Worm (Caenorhabditis elegans): ENCODE data around the gene K09E2.2.

The K09E2.2 gene

DNA sequence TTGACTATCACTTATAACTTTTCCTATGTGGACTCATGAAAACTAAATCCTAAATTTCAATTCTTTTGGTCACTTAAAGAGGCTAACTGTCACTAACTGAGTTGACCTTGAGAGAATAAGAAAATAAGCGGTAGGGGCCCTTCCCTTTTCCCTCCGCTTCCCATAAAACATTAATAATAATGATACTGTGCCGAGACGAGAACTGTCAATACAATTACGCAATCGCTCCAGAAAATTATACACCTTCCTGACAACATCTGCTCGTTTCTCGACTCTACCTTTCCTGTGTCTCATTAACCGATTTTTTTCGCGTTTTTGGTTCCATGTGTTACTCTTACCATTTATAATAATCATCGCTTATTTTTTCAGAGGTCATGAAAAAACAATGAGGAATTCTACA lies 12.0 kb upstream of the K09E2.2 start:
- no peak for TF ChIP-seq aly-1 (tag; optimal IDR thresholded peaks at IDR 0.05)
- TF ChIP-seq flt-1 (GFP tag; IDR thresholded peaks at IDR 0.05) = no peak
- TF ChIP-seq pes-1 (GFP tag; IDR thresholded peaks at IDR 0.05) = no peak
- no peak for TF ChIP-seq sea-1 (GFP tag; conservative IDR thresholded peaks at IDR 0.05)
- no peak for TF ChIP-seq hmbx-1 (tag; optimal IDR thresholded peaks at IDR 0.05)
- TF ChIP-seq hnd-1 (tag; optimal IDR thresholded peaks at IDR 0.05) = no peak
- no peak for TF ChIP-seq ceh-13 (GFP tag; optimal IDR thresholded peaks at IDR 0.05)
- no peak for TF ChIP-seq tra-4 (tag; optimal IDR thresholded peaks at IDR 0.05)

DNA sequence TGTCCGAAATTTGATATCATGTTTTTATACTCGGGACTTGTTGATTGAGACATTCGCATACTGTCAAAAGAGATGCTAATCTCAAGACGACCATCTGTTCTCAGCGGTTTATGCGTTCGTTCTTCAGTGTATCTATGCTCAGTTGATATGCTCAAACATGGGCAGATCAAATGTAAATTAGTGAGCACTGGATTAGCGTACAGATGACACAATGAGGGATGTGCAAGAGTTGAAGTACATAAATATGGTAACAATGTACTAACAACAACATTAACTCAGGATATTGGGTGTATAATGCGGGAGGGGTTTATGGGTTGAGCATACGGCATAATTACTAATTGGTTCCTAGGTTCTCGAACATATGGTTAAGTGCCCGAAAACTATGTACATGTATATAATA lies 10.4 kb upstream of the K09E2.2 start:
- TF ChIP-seq hmbx-1 (tag; optimal IDR thresholded peaks at IDR 0.05) = no peak
- no peak for TF ChIP-seq B0310.2 (tag; optimal IDR thresholded peaks at IDR 0.05)
- TF ChIP-seq ceh-36 (tag; optimal IDR thresholded peaks at IDR 0.05) = no peak
- no peak for TF ChIP-seq ceh-13 (GFP tag; optimal IDR thresholded peaks at IDR 0.05)
- TF ChIP-seq pes-1 (GFP tag; IDR thresholded peaks at IDR 0.05) = no peak
- no peak for TF ChIP-seq tra-4 (tag; optimal IDR thresholded peaks at IDR 0.05)
- TF ChIP-seq flt-1 (GFP tag; IDR thresholded peaks at IDR 0.05) = no peak
- no peak for TF ChIP-seq ama-1 (optimal IDR thresholded peaks at IDR 0.05)
- TF ChIP-seq aly-1 (tag; optimal IDR thresholded peaks at IDR 0.05) = no peak
- no peak for TF ChIP-seq sea-1 (GFP tag; conservative IDR thresholded peaks at IDR 0.05)
- TF ChIP-seq tbx-11 (GFP tag; IDR thresholded peaks at IDR 0.05) = no peak
- no peak for TF ChIP-seq ets-7 (tag; optimal IDR thresholded peaks at IDR 0.05)
- no peak for TF ChIP-seq tbx-37 (GFP tag; conservative IDR thresholded peaks at IDR 0.05)
- TF ChIP-seq hnd-1 (tag; optimal IDR thresholded peaks at IDR 0.05) = no peak
- no peak for TF ChIP-seq hmg-4 (GFP tag; optimal IDR thresholded peaks at IDR 0.05)
- TF ChIP-seq F13C5.2 (tag; optimal IDR thresholded peaks at IDR 0.05) = no peak
- TF ChIP-seq scrt-1 (GFP tag; IDR thresholded peaks at IDR 0.05) = no peak

DNA sequence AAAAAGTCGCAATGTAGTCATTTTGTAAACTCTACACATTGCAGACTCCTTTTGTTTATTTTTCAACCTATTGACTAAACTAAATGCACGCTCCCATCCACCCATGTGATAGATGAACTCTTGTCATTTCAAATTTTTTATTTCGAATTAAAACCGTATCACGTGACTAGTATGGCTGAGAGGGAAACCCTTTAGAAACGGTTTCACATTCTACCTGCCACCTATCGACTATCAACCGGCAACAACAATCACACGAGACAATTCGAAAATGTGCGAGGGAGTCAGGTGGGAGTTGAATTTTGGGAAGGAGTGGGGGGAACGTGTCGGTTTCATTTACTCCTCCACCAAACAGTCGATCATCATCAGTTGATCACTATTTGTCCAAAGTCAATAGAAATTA lies 1.7 kb downstream of the K09E2.2 start:
- TF ChIP-seq tra-4 (tag; optimal IDR thresholded peaks at IDR 0.05) (no peak), pes-1 (GFP tag; IDR thresholded peaks at IDR 0.05) (no peak), tbx-37 (GFP tag; conservative IDR thresholded peaks at IDR 0.05) (no peak), ets-7 (tag; optimal IDR thresholded peaks at IDR 0.05) (no peak), ceh-36 (tag; optimal IDR thresholded peaks at IDR 0.05) (no peak), hmbx-1 (tag; optimal IDR thresholded peaks at IDR 0.05) (no peak), scrt-1 (GFP tag; IDR thresholded peaks at IDR 0.05) (no peak), B0310.2 (tag; optimal IDR thresholded peaks at IDR 0.05) (no peak), sea-1 (GFP tag; conservative IDR thresholded peaks at IDR 0.05) (no peak), ceh-13 (GFP tag; optimal IDR thresholded peaks at IDR 0.05) (no peak), hmg-4 (GFP tag; optimal IDR thresholded peaks at IDR 0.05) (no peak), aly-1 (tag; optimal IDR thresholded peaks at IDR 0.05) (no peak), flt-1 (GFP tag; IDR thresholded peaks at IDR 0.05) (no peak), tbx-11 (GFP tag; IDR thresholded peaks at IDR 0.05) (no peak)

DNA sequence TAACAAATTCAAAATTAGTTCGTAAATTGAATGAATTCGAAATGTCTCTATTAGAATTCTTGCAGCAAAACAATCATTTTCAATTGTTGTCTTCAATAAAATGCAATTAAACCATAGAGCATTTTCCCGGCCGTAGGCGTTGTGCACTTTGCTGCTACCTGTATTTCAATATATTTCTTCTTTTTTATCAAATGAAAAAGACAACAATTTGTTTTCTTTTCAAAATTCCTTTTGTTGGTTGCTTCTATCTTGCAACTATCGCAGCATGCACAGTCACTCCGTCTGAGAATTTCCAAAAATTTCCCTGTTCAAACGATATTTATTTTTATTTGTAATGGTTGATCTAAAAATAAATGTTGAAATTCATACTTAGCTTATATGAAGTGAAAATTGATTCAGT lies 2.3 kb downstream of the K09E2.2 start:
- TF ChIP-seq hnd-1 (tag; optimal IDR thresholded peaks at IDR 0.05) = no peak
- no peak for TF ChIP-seq ama-1 (optimal IDR thresholded peaks at IDR 0.05)
- TF ChIP-seq ets-7 (tag; optimal IDR thresholded peaks at IDR 0.05) = no peak
- TF ChIP-seq hmg-4 (GFP tag; optimal IDR thresholded peaks at IDR 0.05) = no peak
- no peak for TF ChIP-seq pes-1 (GFP tag; IDR thresholded peaks at IDR 0.05)
- TF ChIP-seq hmbx-1 (tag; optimal IDR thresholded peaks at IDR 0.05) = no peak
- no peak for TF ChIP-seq tra-4 (tag; optimal IDR thresholded peaks at IDR 0.05)
- TF ChIP-seq B0310.2 (tag; optimal IDR thresholded peaks at IDR 0.05) = no peak
- TF ChIP-seq tbx-11 (GFP tag; IDR thresholded peaks at IDR 0.05) = no peak
- TF ChIP-seq scrt-1 (GFP tag; IDR thresholded peaks at IDR 0.05) = no peak
- TF ChIP-seq ceh-13 (GFP tag; optimal IDR thresholded peaks at IDR 0.05) = no peak
- TF ChIP-seq tbx-37 (GFP tag; conservative IDR thresholded peaks at IDR 0.05) = no peak
- TF ChIP-seq aly-1 (tag; optimal IDR thresholded peaks at IDR 0.05) = no peak
- no peak for TF ChIP-seq F13C5.2 (tag; optimal IDR thresholded peaks at IDR 0.05)
- no peak for TF ChIP-seq flt-1 (GFP tag; IDR thresholded peaks at IDR 0.05)
- TF ChIP-seq sea-1 (GFP tag; conservative IDR thresholded peaks at IDR 0.05) = no peak
- no peak for TF ChIP-seq ceh-36 (tag; optimal IDR thresholded peaks at IDR 0.05)

DNA sequence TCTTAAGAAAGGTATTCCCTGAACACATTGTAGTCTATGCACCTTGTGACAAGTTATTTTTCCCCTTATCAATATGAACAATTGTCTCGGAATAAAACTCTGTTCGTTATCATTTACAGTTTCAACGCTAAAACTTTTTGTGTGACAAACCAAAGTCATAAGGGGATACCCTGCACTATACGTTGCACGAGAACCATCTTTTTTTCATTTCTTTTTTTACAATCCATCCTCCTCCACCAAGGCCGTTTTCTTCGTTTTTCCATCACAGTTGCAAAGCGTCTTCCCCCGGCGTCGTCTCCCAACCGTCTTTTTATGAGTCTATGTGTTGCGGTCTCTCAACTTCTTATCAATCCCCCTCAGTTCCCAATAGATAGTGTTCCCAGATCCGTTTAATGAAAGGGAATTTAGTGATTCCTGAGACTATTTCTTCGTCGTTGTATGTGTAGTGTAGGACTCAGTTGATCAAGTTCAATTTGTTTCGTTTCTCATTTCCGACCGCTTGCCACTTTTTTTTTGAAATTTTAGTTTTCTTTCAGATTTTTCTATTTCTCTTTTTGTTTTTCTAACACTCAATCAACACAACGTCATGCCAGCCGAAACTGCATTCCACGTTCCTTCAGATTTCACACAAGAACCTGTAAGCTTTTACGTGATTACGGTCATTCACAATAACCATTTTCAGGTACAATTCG lies 3.4 kb downstream of the K09E2.2 start:
- TF ChIP-seq flt-1 (GFP tag; IDR thresholded peaks at IDR 0.05) = no peak
- no peak for TF ChIP-seq tra-4 (tag; optimal IDR thresholded peaks at IDR 0.05)
- TF ChIP-seq tbx-11 (GFP tag; IDR thresholded peaks at IDR 0.05) = no peak
- TF ChIP-seq hmg-4 (GFP tag; optimal IDR thresholded peaks at IDR 0.05) = no peak
- no peak for TF ChIP-seq hnd-1 (tag; optimal IDR thresholded peaks at IDR 0.05)
- TF ChIP-seq ceh-13 (GFP tag; optimal IDR thresholded peaks at IDR 0.05) = no peak
- TF ChIP-seq aly-1 (tag; optimal IDR thresholded peaks at IDR 0.05) = no peak
- no peak for TF ChIP-seq pes-1 (GFP tag; IDR thresholded peaks at IDR 0.05)
- TF ChIP-seq ets-7 (tag; optimal IDR thresholded peaks at IDR 0.05) = no peak
- TF ChIP-seq F13C5.2 (tag; optimal IDR thresholded peaks at IDR 0.05) = no peak
- TF ChIP-seq B0310.2 (tag; optimal IDR thresholded peaks at IDR 0.05) = no peak
- TF ChIP-seq ceh-36 (tag; optimal IDR thresholded peaks at IDR 0.05) = no peak
- TF ChIP-seq hmbx-1 (tag; optimal IDR thresholded peaks at IDR 0.05) = no peak
- no peak for TF ChIP-seq sea-1 (GFP tag; conservative IDR thresholded peaks at IDR 0.05)
- TF ChIP-seq tbx-37 (GFP tag; conservative IDR thresholded peaks at IDR 0.05) = no peak
- TF ChIP-seq scrt-1 (GFP tag; IDR thresholded peaks at IDR 0.05) = no peak

ce11 chrX:8677320-8677719 lies 4.5 kb downstream of the K09E2.2 start:
- no peak for TF ChIP-seq scrt-1 (GFP tag; IDR thresholded peaks at IDR 0.05)
- no peak for TF ChIP-seq tbx-11 (GFP tag; IDR thresholded peaks at IDR 0.05)
- TF ChIP-seq tbx-37 (GFP tag; conservative IDR thresholded peaks at IDR 0.05) = no peak
- TF ChIP-seq aly-1 (tag; optimal IDR thresholded peaks at IDR 0.05) = no peak

DNA sequence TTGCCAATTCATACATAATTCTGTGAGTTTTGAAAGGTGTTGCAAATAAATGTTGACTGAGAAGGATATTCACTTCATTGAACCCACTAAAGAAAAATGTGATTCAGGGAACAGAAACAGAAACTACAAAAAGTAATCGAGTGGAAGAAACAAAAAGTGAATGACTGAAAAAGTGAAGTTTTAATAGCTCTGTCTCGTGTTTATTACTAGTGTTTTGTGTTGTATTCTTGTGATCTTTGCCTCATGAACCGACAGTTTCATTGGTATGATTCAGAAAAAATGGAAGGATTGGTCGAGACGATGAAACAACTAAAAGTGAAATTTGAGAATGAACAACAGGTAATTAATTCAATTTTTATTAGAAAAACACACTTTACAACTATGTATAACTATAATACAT lies 5.0 kb downstream of the K09E2.2 start:
- no peak for TF ChIP-seq hnd-1 (tag; optimal IDR thresholded peaks at IDR 0.05)
- TF ChIP-seq aly-1 (tag; optimal IDR thresholded peaks at IDR 0.05) = no peak
- no peak for TF ChIP-seq tbx-37 (GFP tag; conservative IDR thresholded peaks at IDR 0.05)
- TF ChIP-seq ets-7 (tag; optimal IDR thresholded peaks at IDR 0.05) = no peak
- TF ChIP-seq flt-1 (GFP tag; IDR thresholded peaks at IDR 0.05) = no peak
- TF ChIP-seq tbx-11 (GFP tag; IDR thresholded peaks at IDR 0.05) = no peak
- TF ChIP-seq sea-1 (GFP tag; conservative IDR thresholded peaks at IDR 0.05) = no peak
- no peak for TF ChIP-seq pes-1 (GFP tag; IDR thresholded peaks at IDR 0.05)
- no peak for TF ChIP-seq F13C5.2 (tag; optimal IDR thresholded peaks at IDR 0.05)
- no peak for TF ChIP-seq tra-4 (tag; optimal IDR thresholded peaks at IDR 0.05)
- TF ChIP-seq B0310.2 (tag; optimal IDR thresholded peaks at IDR 0.05) = no peak
- no peak for TF ChIP-seq ceh-36 (tag; optimal IDR thresholded peaks at IDR 0.05)
- TF ChIP-seq ama-1 (optimal IDR thresholded peaks at IDR 0.05) = no peak
- TF ChIP-seq hmbx-1 (tag; optimal IDR thresholded peaks at IDR 0.05) = no peak
- TF ChIP-seq hmg-4 (GFP tag; optimal IDR thresholded peaks at IDR 0.05) = no peak
- no peak for TF ChIP-seq ceh-13 (GFP tag; optimal IDR thresholded peaks at IDR 0.05)
